Fruit fly (Drosophila melanogaster) whole organism, prepupa: ENCODE measurements around the gene JMJD5.

Source experiments
- CG10631 ChIP-seq: fragments of 200-800 bp; sonication (Bioruptor generic); optimal IDR thresholded peaks from 2 replicates; lab custom pipeline; 2016; ENCODE audit warnings: missing biosample characterization, missing genetic modification characterization
- CG10669 ChIP-seq: fragments of 200-800 bp; sonication (Bioruptor generic); optimal IDR thresholded peaks from 3 replicates; lab custom pipeline; 2018; ENCODE audit warnings: missing biosample characterization, mild to moderate bottlenecking, missing genetic modification characterization, moderate library complexity
- CG11294 ChIP-seq: fragments of 200-800 bp; sonication (Bioruptor generic); IDR thresholded peaks from 2 replicates; pipeline ENCODE4 v1.3.6; 2022; ENCODE audit warnings: missing biosample characterization, missing genetic modification characterization
- CG11762 ChIP-seq: fragments of 200-800 bp; sonication (Bioruptor generic); optimal IDR thresholded peaks from 3 replicates; lab custom pipeline; 2016; ENCODE audit warnings: missing biosample characterization, missing genetic modification characterization; ENCODE audit not compliant: insufficient read depth
- CG11902 ChIP-seq: fragments of 200-800 bp; sonication (Bioruptor generic); optimal IDR thresholded peaks from 3 replicates; lab custom pipeline; 2016; ENCODE audit warnings: missing biosample characterization, missing genetic modification characterization
- CG15336 ChIP-seq: fragments of 200-800 bp; sonication (Bioruptor generic); IDR thresholded peaks from 2 replicates; pipeline ENCODE4 v1.3.6; 2022; ENCODE audit warnings: missing biosample characterization, missing genetic modification characterization
- CG1621 ChIP-seq: fragments of 200-800 bp; sonication (Bioruptor generic); optimal IDR thresholded peaks from 3 replicates; lab custom pipeline; 2018; ENCODE audit warnings: missing biosample characterization, mild to moderate bottlenecking, missing genetic modification characterization
- CG16779 ChIP-seq: fragments of 200-800 bp; sonication (Bioruptor generic); optimal IDR thresholded peaks from 3 replicates; lab custom pipeline; 2017; ENCODE audit warnings: missing biosample characterization, mild to moderate bottlenecking, missing genetic modification characterization
- CG3032 ChIP-seq: fragments of 200-800 bp; optimal IDR thresholded peaks from 2 replicates; lab custom pipeline; 2019; ENCODE audit warnings: missing biosample characterization, mild to moderate bottlenecking, missing genetic modification characterization, moderate library complexity
- CG31627 ChIP-seq: fragments of 200-800 bp; sonication (Bioruptor generic); optimal IDR thresholded peaks from 3 replicates; lab custom pipeline; 2016; ENCODE audit warnings: missing biosample characterization, missing genetic modification characterization
- CG32006 ChIP-seq: fragments of 200-800 bp; sonication (Bioruptor generic); optimal IDR thresholded peaks from 3 replicates; lab custom pipeline; 2017; ENCODE audit warnings: missing biosample characterization, mild to moderate bottlenecking, missing genetic modification characterization
- CG34406 ChIP-seq: fragments of 200-800 bp; sonication (Bioruptor generic); optimal IDR thresholded peaks from 3 replicates; lab custom pipeline; 2016; ENCODE audit warnings: missing biosample characterization, missing genetic modification characterization
- CG3919 ChIP-seq: fragments of 200-800 bp; sonication (Bioruptor generic); optimal IDR thresholded peaks from 3 replicates; lab custom pipeline; 2016; ENCODE audit warnings: missing biosample characterization, missing genetic modification characterization
- CG4318 ChIP-seq: fragments of 200-800 bp; sonication (Bioruptor generic); optimal IDR thresholded peaks from 3 replicates; lab custom pipeline; 2017; ENCODE audit warnings: missing biosample characterization, mild to moderate bottlenecking, missing genetic modification characterization
- CG6163 ChIP-seq: fragments of 200-800 bp; sonication (Bioruptor generic); IDR thresholded peaks from 3 replicates; pipeline ENCODE4 v1.3.6; 2022; ENCODE audit warnings: missing biosample characterization, missing genetic modification characterization
- CG6276 ChIP-seq: fragments of 200-800 bp; sonication (Bioruptor generic); optimal IDR thresholded peaks from 2 replicates; lab custom pipeline; 2017; ENCODE audit warnings: missing biosample characterization, mild to moderate bottlenecking, missing genetic modification characterization
- CG6808 ChIP-seq: fragments of 200-800 bp; sonication (Bioruptor generic); optimal IDR thresholded peaks from 3 replicates; lab custom pipeline; 2017; ENCODE audit warnings: missing biosample characterization, missing genetic modification characterization, mild to moderate bottlenecking, moderate library complexity, missing genetic modification reagents
- CG7368 ChIP-seq: fragments of 200-800 bp; sonication (Bioruptor generic); optimal IDR thresholded peaks from 3 replicates; lab custom pipeline; 2016; ENCODE audit warnings: missing biosample characterization, missing genetic modification characterization
- CG8119 ChIP-seq: fragments of 200-800 bp; sonication (Bioruptor generic); IDR thresholded peaks from 3 replicates; pipeline ENCODE4 v1.3.6; 2022; ENCODE audit warnings: missing biosample characterization, missing genetic modification characterization
- CG8319 ChIP-seq: fragments of 200-800 bp; sonication (Bioruptor generic); optimal IDR thresholded peaks from 3 replicates; lab custom pipeline; 2016; ENCODE audit warnings: missing biosample characterization, missing genetic modification characterization
- CG8632 ChIP-seq: fragments of 200-800 bp; sonication (Bioruptor generic); optimal IDR thresholded peaks from 3 replicates; lab custom pipeline; 2016; ENCODE audit warnings: missing biosample characterization, missing genetic modification characterization
- CG9139 ChIP-seq: fragments of 200-800 bp; sonication (Bioruptor generic); optimal IDR thresholded peaks from 3 replicates; lab custom pipeline; 2017; ENCODE audit warnings: missing biosample characterization, mild to moderate bottlenecking, missing genetic modification characterization
- Eip78C ChIP-seq: fragments of 200-800 bp; sonication (Bioruptor generic); peaks from one replicate; lab custom pipeline; 2016; ENCODE audit warnings: missing biosample characterization, missing genetic modification characterization
- Eip93F ChIP-seq: fragments of 200-800 bp; sonication (Bioruptor generic); optimal IDR thresholded peaks from 2 replicates; lab custom pipeline; 2016; ENCODE audit warnings: missing biosample characterization, mild to moderate bottlenecking, missing genetic modification characterization
- Gug ChIP-seq: fragments of 200-800 bp; sonication (Bioruptor generic); IDR thresholded peaks from 2 replicates; pipeline ENCODE4 v1.3.6; 2022; ENCODE audit warnings: missing biosample characterization, missing genetic modification characterization
- Hr38 ChIP-seq: sonication (Bioruptor generic); optimal IDR thresholded peaks from 2 replicates; lab custom pipeline; 2016; ENCODE audit warnings: missing biosample characterization, missing genetic modification characterization
- Hr39 ChIP-seq: fragments of 200-800 bp; sonication (Bioruptor generic); optimal IDR thresholded peaks from 2 replicates; lab custom pipeline; 2016; ENCODE audit warnings: missing biosample characterization, missing genetic modification characterization
- Lpt ChIP-seq: fragments of 200-800 bp; sonication (Bioruptor generic); optimal IDR thresholded peaks from 3 replicates; lab custom pipeline; 2016; ENCODE audit warnings: missing biosample characterization, missing genetic modification characterization
- OdsH ChIP-seq: fragments of 200-800 bp; sonication (Bioruptor generic); optimal IDR thresholded peaks from 3 replicates; lab custom pipeline; 2016; ENCODE audit warnings: missing biosample characterization, missing genetic modification characterization
- Smox ChIP-seq: fragments of 200-800 bp; sonication (Bioruptor generic); optimal IDR thresholded peaks from 3 replicates; lab custom pipeline; 2016; ENCODE audit warnings: missing biosample characterization, missing genetic modification characterization
- Sox102F ChIP-seq: fragments of 200-800 bp; sonication (Bioruptor generic); optimal IDR thresholded peaks from 2 replicates; lab custom pipeline; 2016; ENCODE audit warnings: missing biosample characterization, mild to moderate bottlenecking, missing genetic modification characterization
- Sox14 ChIP-seq: fragments of 200-800 bp; sonication (Bioruptor generic); optimal IDR thresholded peaks from 3 replicates; lab custom pipeline; 2016; ENCODE audit warnings: missing biosample characterization, missing genetic modification characterization
- Sox15 ChIP-seq: fragments of 200-800 bp; sonication (Bioruptor generic); optimal IDR thresholded peaks from 3 replicates; lab custom pipeline; 2016; ENCODE audit warnings: missing biosample characterization, missing genetic modification characterization
- achi ChIP-seq: fragments of 200-800 bp; sonication (Bioruptor generic); optimal IDR thresholded peaks from 3 replicates; lab custom pipeline; 2016; ENCODE audit warnings: missing biosample characterization, missing genetic modification characterization
- acj6 ChIP-seq: fragments of 200-800 bp; sonication (Bioruptor generic); optimal IDR thresholded peaks from 3 replicates; lab custom pipeline; 2016; ENCODE audit warnings: missing biosample characterization, missing genetic modification characterization
- cyc ChIP-seq: fragments of 200-800 bp; sonication (Bioruptor generic); optimal IDR thresholded peaks from 3 replicates; lab custom pipeline; 2016; ENCODE audit warnings: missing biosample characterization, missing genetic modification characterization
- dac ChIP-seq: fragments of 200-800 bp; sonication (Bioruptor generic); optimal IDR thresholded peaks from 2 replicates; lab custom pipeline; 2017; ENCODE audit warnings: missing biosample characterization, mild to moderate bottlenecking, missing genetic modification characterization
- dsx ChIP-seq: fragments of 200-800 bp; optimal IDR thresholded peaks from 3 replicates; lab custom pipeline; 2019; ENCODE audit warnings: missing biosample characterization, mild to moderate bottlenecking, missing genetic modification characterization, moderate library complexity; ENCODE audit not compliant: poor library complexity, severe bottlenecking
- eg ChIP-seq: fragments of 200-800 bp; sonication (Bioruptor generic); IDR thresholded peaks from 3 replicates; pipeline ENCODE4 v1.3.6; 2022; ENCODE audit warnings: missing biosample characterization, missing genetic modification characterization
- esn ChIP-seq: fragments of 200-800 bp; sonication (Bioruptor generic); optimal IDR thresholded peaks from 2 replicates; lab custom pipeline; 2016; ENCODE audit warnings: missing biosample characterization, mild to moderate bottlenecking, missing genetic modification characterization, moderate library complexity
- fd59A ChIP-seq: fragments of 200-800 bp; sonication (Bioruptor generic); optimal IDR thresholded peaks from 2 replicates; lab custom pipeline; 2017; ENCODE audit warnings: missing biosample characterization, mild to moderate bottlenecking, missing genetic modification characterization, missing genetic modification reagents
- lz ChIP-seq: fragments of 200-800 bp; sonication (Bioruptor generic); optimal IDR thresholded peaks from 3 replicates; lab custom pipeline; 2016; ENCODE audit warnings: missing biosample characterization, missing genetic modification characterization
- net ChIP-seq: fragments of 200-800 bp; sonication (Bioruptor generic); optimal IDR thresholded peaks from 3 replicates; lab custom pipeline; 2016; ENCODE audit warnings: missing biosample characterization, missing genetic modification characterization
- pdm3 ChIP-seq: fragments of 200-800 bp; sonication (Bioruptor generic); optimal IDR thresholded peaks from 3 replicates; lab custom pipeline; 2016; ENCODE audit warnings: missing biosample characterization, missing genetic modification characterization
- salr ChIP-seq, 2 experiments: fragments of 200-800 bp; sonication (Bioruptor generic); optimal IDR thresholded peaks; 3 replicates each; lab custom pipeline; 2016 to 2018; ENCODE audit warnings: missing biosample characterization in 2 of 2, missing genetic modification characterization in 2 of 2, mild to moderate bottlenecking in 1 of 2
- spab ChIP-seq: fragments of 200-800 bp; sonication (Bioruptor generic); optimal IDR thresholded peaks from 2 replicates; lab custom pipeline; 2017; ENCODE audit warnings: missing biosample characterization, mild to moderate bottlenecking, missing genetic modification characterization, missing genetic modification reagents
- svp ChIP-seq: fragments of 200-800 bp; sonication (Bioruptor generic); peaks from one replicate; lab custom pipeline; 2016; ENCODE audit warnings: missing biosample characterization, missing genetic modification characterization
- topi ChIP-seq: fragments of 200-800 bp; sonication (Bioruptor generic); optimal IDR thresholded peaks from 3 replicates; lab custom pipeline; 2016; ENCODE audit warnings: missing biosample characterization, missing genetic modification characterization
- vri ChIP-seq: fragments of 200-800 bp; sonication (Bioruptor generic); optimal IDR thresholded peaks from 3 replicates; lab custom pipeline; 2016; ENCODE audit warnings: missing biosample characterization, mild to moderate bottlenecking, missing genetic modification characterization

JMJD5 gene

DNA sequence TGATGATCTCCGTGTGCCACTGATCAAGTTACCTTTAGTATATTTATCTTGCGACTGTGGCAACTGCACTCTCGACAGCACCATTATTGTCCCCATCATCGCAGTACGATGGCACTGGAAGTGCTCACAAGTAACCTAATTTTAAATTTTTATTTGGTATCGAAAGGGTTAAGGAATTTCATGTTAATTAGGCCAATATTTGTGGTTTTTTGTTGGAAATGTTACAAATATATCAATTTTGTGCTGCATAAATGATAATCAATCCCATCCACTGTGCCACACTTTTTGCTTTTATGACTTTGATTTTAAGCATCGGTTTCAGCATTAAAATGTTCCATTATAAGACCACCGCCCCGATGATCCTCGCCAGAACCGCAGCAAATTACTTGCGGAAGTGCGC, 18.5 kb downstream of the JMJD5 start (continued):
- no peak for TF ChIP-seq CG6276
- TF ChIP-seq Eip78C, result peak; percentile 93
- peak; percentile 75 for TF ChIP-seq CG7368
- TF ChIP-seq CG3032 (tag; lab: Kevin White, UChicago), result peak; percentile 75
- peak; percentile 73 for TF ChIP-seq CG34406 (GFP tag; lab: Kevin White, UChicago)
- TF ChIP-seq CG10631 (GFP tag; lab: Kevin White, UChicago), result peak; percentile 67
- TF ChIP-seq CG16779 (tag; lab: Kevin White, UChicago), result no peak
- peak; percentile 58 for TF ChIP-seq eg (GFP tag; lab: Robert Waterston, UW)
- TF ChIP-seq Sox102F, result peak; percentile 86
- peak; percentile 85 for TF ChIP-seq Hr39 (GFP tag; lab: Kevin White, UChicago)
- TF ChIP-seq CG3919 (GFP tag; lab: Kevin White, UChicago), result peak; percentile 77
- TF ChIP-seq CG31627 (GFP tag; lab: Kevin White, UChicago), result peak; percentile 78
- TF ChIP-seq CG1621 (tag; lab: Kevin White, UChicago), result peak; percentile 37
- TF ChIP-seq spab (GFP tag; lab: Kevin White, UChicago), result peak; percentile 69
- TF ChIP-seq dsx (GFP tag; lab: Kevin White, UChicago), result no peak
- TF ChIP-seq Eip93F (GFP tag; lab: Kevin White, UChicago), result peak; percentile 49
- TF ChIP-seq lz (GFP tag; lab: Kevin White, UChicago), result peak; percentile 71
- peak; percentile 58 for TF ChIP-seq CG8319 (GFP tag; lab: Kevin White, UChicago)
- peak; percentile 36 for TF ChIP-seq vri
- peak; percentile 82 for TF ChIP-seq achi (GFP tag; lab: Kevin White, UChicago)
- peak; percentile 79 for TF ChIP-seq topi (GFP tag; lab: Kevin White, UChicago)
- peak; percentile 21 for TF ChIP-seq Lpt (GFP tag; lab: Kevin White, UChicago)
- TF ChIP-seq Sox15, result peak; percentile 53
- TF ChIP-seq fd59A (GFP tag; lab: Kevin White, UChicago), result peak; percentile 45
- peak; percentile 79 for TF ChIP-seq OdsH
- no peak for TF ChIP-seq Hr38
- peak; percentile 23 to 48 for TF ChIP-seq salr (GFP tag; optimal IDR thresholded peaks at IDR 0.05; lab: Kevin White, UChicago)
- peak; percentile 85 for TF ChIP-seq CG6163 (GFP tag; lab: Robert Waterston, UW)
- peak; percentile 80 for TF ChIP-seq Smox (GFP tag; lab: Kevin White, UChicago)
- no peak for TF ChIP-seq CG9139
- TF ChIP-seq CG15336 (GFP tag; lab: Robert Waterston, UW), result peak; percentile 53
- peak; percentile 73 for TF ChIP-seq acj6

DNA sequence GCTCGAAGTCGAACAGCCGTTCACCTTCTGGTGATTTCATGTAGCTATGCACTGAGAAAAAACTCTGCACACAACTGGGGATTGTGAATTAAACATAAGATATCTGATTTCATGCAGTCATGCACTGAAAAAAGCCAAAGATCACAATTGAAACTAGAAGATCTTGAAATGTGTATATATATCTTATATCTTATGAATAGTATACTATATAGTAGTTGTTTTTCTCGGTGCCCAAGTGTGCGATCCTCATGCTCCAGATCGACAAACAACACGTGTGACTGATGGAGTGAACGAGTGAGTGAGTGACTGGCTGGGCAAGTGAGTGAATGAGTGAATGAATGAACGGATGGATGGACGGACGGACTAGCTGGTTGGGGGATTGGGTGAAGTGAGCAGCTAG, 19.2 kb downstream of the JMJD5 start:
- TF ChIP-seq Sox15, result peak; percentile 36
- peak; percentile 72 for TF ChIP-seq CG8119
- TF ChIP-seq lz (GFP tag; lab: Kevin White, UChicago), result peak; percentile 48
- peak; percentile 71 for TF ChIP-seq topi (GFP tag; lab: Kevin White, UChicago)
- peak; percentile 76 for TF ChIP-seq CG16779 (tag; lab: Kevin White, UChicago)
- no peak for TF ChIP-seq Hr38
- peak; percentile 81 for TF ChIP-seq CG34406 (GFP tag; lab: Kevin White, UChicago)
- TF ChIP-seq acj6, result peak; percentile 75
- peak; percentile 80 for TF ChIP-seq CG6808 (GFP tag; lab: Kevin White, UChicago)
- peak; percentile 80 for TF ChIP-seq net (GFP tag; lab: Kevin White, UChicago)
- TF ChIP-seq CG10669 (GFP tag; lab: Kevin White, UChicago), result peak; percentile 86
- peak; percentile 43 for TF ChIP-seq CG4318
- TF ChIP-seq cyc, result peak; percentile 56
- peak; percentile 74 for TF ChIP-seq esn (GFP tag; lab: Kevin White, UChicago)
- TF ChIP-seq fd59A (GFP tag; lab: Kevin White, UChicago), result peak; percentile 50
- TF ChIP-seq dac (GFP tag; lab: Kevin White, UChicago), result peak; percentile 7
- TF ChIP-seq achi (GFP tag; lab: Kevin White, UChicago), result peak; percentile 86
- peak; percentile 70 for TF ChIP-seq CG9139
- peak; percentile 56 for TF ChIP-seq CG1621 (tag; lab: Kevin White, UChicago)
- peak; percentile 69 for TF ChIP-seq Sox14 (GFP tag; lab: Kevin White, UChicago)
- peak; percentile 78 for TF ChIP-seq CG11902 (GFP tag; lab: Kevin White, UChicago)
- peak; percentile 74 for TF ChIP-seq CG11762
- TF ChIP-seq CG11294 (GFP tag; lab: Robert Waterston, UW), result peak; percentile 56
- TF ChIP-seq svp, result peak; percentile 86
- TF ChIP-seq CG6163 (GFP tag; lab: Robert Waterston, UW), result peak; percentile 92
- TF ChIP-seq pdm3 (GFP tag; lab: Kevin White, UChicago), result peak; percentile 78
- peak; percentile 79 for TF ChIP-seq CG10631 (GFP tag; lab: Kevin White, UChicago)
- TF ChIP-seq Lpt (GFP tag; lab: Kevin White, UChicago), result peak; percentile 48
- TF ChIP-seq Gug (GFP tag; lab: Robert Waterston, UW), result peak; percentile 78
- TF ChIP-seq CG32006, result peak; percentile 70
- TF ChIP-seq CG8632 (GFP tag; lab: Kevin White, UChicago), result peak; percentile 59
- peak; percentile 87 for TF ChIP-seq CG3032 (tag; lab: Kevin White, UChicago)
- peak; percentile 83 for TF ChIP-seq CG7368
